Worm (Caenorhabditis elegans) whole organism, midembryonic: ENCODE results near the gene agt-2.

ENCODE experiments used
- flt-1 ChIP-seq: fragments of 200-800 bp; sonication (Bioruptor generic); IDR thresholded peaks from 2 replicates; pipeline ENCODE4 v1.3.6; 2022; ENCODE audit warnings: missing genetic modification characterization, missing compliant biosample characterization
- med-1 ChIP-seq: sonication (generic microtip); optimal IDR thresholded peaks from 2 replicates; lab custom pipeline; 2017; ENCODE audit warnings: missing genetic modification characterization, mild to moderate bottlenecking, missing compliant biosample characterization, antibody characterized with exemption, missing genetic modification reagents; ENCODE audit not compliant: insufficient read depth
- ref-1 ChIP-seq: fragments of 200-800 bp; sonication (Bioruptor generic); conservative IDR thresholded peaks from 2 replicates; pipeline ENCODE4 v1.3.6; 2022; ENCODE audit warnings: missing genetic modification reagents, missing genetic modification characterization, missing compliant biosample characterization
- ztf-23 ChIP-seq: fragments of 200-800 bp; sonication (Bioruptor generic); IDR thresholded peaks from 2 replicates; pipeline ENCODE4 v1.3.6; 2022; ENCODE audit warnings: missing genetic modification reagents, missing genetic modification characterization, missing compliant biosample characterization

DNA sequence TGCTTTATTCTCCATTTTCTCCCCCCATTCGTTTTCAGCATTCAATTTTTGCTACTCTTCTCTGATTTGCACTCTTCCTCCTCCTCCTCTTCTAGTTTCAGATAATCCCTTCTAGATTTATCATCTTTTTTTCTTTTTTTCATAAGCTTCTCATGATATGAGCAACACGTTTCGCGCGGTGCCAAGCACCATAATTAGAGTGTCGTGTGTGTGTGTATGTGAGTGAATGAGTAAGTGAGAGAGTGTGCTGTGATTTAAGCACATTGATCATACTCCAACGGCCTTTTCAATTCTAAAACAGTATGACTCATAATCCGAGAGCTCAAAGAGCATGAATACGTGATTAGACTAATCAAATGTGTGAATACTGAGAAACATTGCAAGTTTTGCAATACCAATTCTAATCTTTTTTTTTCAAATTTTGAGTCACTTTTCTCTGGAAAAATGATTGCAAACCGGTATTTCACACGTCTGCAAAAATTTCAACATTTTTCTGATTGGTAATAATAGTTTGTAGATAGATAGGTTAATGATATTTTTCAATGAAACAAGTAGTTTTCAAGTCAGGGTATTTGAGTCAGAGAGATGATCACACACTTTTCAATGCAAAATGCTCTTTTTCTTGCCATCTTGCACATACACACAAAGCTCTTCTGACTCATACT is 38.1 kb downstream of the agt-2 start:
- TF ChIP-seq flt-1 (GFP tag; lab: Robert Waterston, UW), result no peak
- TF ChIP-seq med-1 (GFP tag; lab: Kevin White, UChicago), result no peak
- TF ChIP-seq ztf-23, result no peak
- no peak for TF ChIP-seq ref-1 (GFP tag; lab: Robert Waterston, UW)
